Fruit fly (Drosophila melanogaster): ENCODE measurements around the gene Nlp.

Gene Nlp

dm6 chr3R:30055915-30056544, 51.4 kb downstream of the Nlp start, which contains the start of the genes Rpp14b and spn-A (continued):
- TF ChIP-seq CG32532 (GFP tag; IDR thresholded peaks at IDR 0.05) (peak; percentile 28; the same call in 1 of the 2 replicates), CG18764 (GFP tag; optimal IDR thresholded peaks at IDR 0.05) (no peak), sqz (GFP tag; optimal IDR thresholded peaks at IDR 0.05) (no peak), HmgD (GFP tag; optimal IDR thresholded peaks at IDR 0.05) (no peak), CG6272 (GFP tag; IDR thresholded peaks at IDR 0.05) (no peak), Atf6 (GFP tag; IDR thresholded peaks at IDR 0.05) (peak; percentile 26; the same call in 1 of the 2 replicates), sisA (GFP tag; IDR thresholded peaks at IDR 0.05) (peak; percentile 25; the same call in 1 of the 2 replicates), CG32772 (GFP tag; IDR thresholded peaks at IDR 0.05) (peak; percentile 46; the same call in 1 of the 2 replicates)

dm6 chr3R:30056592-30057135, 52.1 kb downstream of the Nlp start, which contains the start of the genes CG7950 and Rpp14a:
CG7950 (plus strand) TSS chr3R:30056859.
Rpp14a (plus strand) TSS chr3R:30056859.
- peak; percentile 75 for TF ChIP-seq gcm (GFP tag; optimal IDR thresholded peaks at IDR 0.05)
- TF ChIP-seq Usf (GFP tag; optimal IDR thresholded peaks at IDR 0.05), result peak; percentile 27
- TF ChIP-seq CTCF (GFP tag; optimal IDR thresholded peaks at IDR 0.05), result no peak
- no peak for TF ChIP-seq yki (optimal IDR thresholded peaks at IDR 0.05)
- peak; percentile 79 for TF ChIP-seq CG12299 (tag; optimal IDR thresholded peaks at IDR 0.05)
- peak; percentile 60 for TF ChIP-seq dmrt99B (tag; optimal IDR thresholded peaks at IDR 0.05)
- peak; percentile 58 for TF ChIP-seq CG34376 (GFP tag; optimal IDR thresholded peaks at IDR 0.05)
- TF ChIP-seq Dip2 (GFP tag; IDR thresholded peaks at IDR 0.05), result no peak
- peak; percentile 44 for TF ChIP-seq CG16815 (GFP tag; optimal IDR thresholded peaks at IDR 0.05)
- TF ChIP-seq corto (GFP tag; optimal IDR thresholded peaks at IDR 0.05), result peak; percentile 14
- peak; percentile 77 for TF ChIP-seq CG14050 (GFP tag; IDR thresholded peaks at IDR 0.05)
- TF ChIP-seq trem (tag; optimal IDR thresholded peaks at IDR 0.05), result peak; percentile 80
- peak; percentile 42 for TF ChIP-seq CG9437 (GFP tag; optimal IDR thresholded peaks at IDR 0.05)
- TF ChIP-seq rib (GFP tag; IDR thresholded peaks at IDR 0.05), result peak; percentile 32; the same call in 1 of the 2 replicates
- TF ChIP-seq nmo (GFP tag; optimal IDR thresholded peaks at IDR 0.05), result peak; percentile 67
- TF ChIP-seq cato (GFP tag; optimal IDR thresholded peaks at IDR 0.05; ENCODE audit: borderline replicate concordance), result peak; percentile 58
- peak; percentile 78 for TF ChIP-seq Atf6 (GFP tag; IDR thresholded peaks at IDR 0.05)
- peak; percentile 69 for TF ChIP-seq caup (GFP tag; optimal IDR thresholded peaks at IDR 0.05; ENCODE audit: severe bottlenecking)
- TF ChIP-seq BEAF-32 (GFP tag; optimal IDR thresholded peaks at IDR 0.05), result peak; percentile 31
- peak; percentile 78 for TF ChIP-seq CG14710 (tag; optimal IDR thresholded peaks at IDR 0.05)
- peak; percentile 77 for TF ChIP-seq CG2889 (GFP tag; IDR thresholded peaks at IDR 0.05)
- peak; percentile 56 for TF ChIP-seq Rx (GFP tag; IDR thresholded peaks at IDR 0.05)
- TF ChIP-seq CG8478 (optimal IDR thresholded peaks at IDR 0.05), result no peak
- peak; percentile 41; the same call in 1 of the 2 replicates for TF ChIP-seq CG31441 (GFP tag; IDR thresholded peaks at IDR 0.05)
- TF ChIP-seq tna (GFP tag; IDR thresholded peaks at IDR 0.05; ENCODE audit: partially characterized antibody), result no peak
- peak; percentile 48 for TF ChIP-seq Lhr (GFP tag; optimal IDR thresholded peaks at IDR 0.05)
- TF ChIP-seq Hsf (GFP tag; optimal IDR thresholded peaks at IDR 0.05), result peak; percentile 83
- TF ChIP-seq kay (GFP tag; optimal IDR thresholded peaks at IDR 0.05), result peak; percentile 52
- TF ChIP-seq CG6272 (GFP tag; IDR thresholded peaks at IDR 0.05), result peak; percentile 68; the same call in 1 of the 2 replicates
- peak; percentile 81 to 84 for TF ChIP-seq Hr51 (GFP tag; optimal IDR thresholded peaks at IDR 0.05)
- peak; percentile 63 for TF ChIP-seq MESR4 (GFP tag; optimal IDR thresholded peaks at IDR 0.05)
- peak; percentile 92 for TF ChIP-seq lilli (GFP tag; optimal IDR thresholded peaks at IDR 0.05)
- TF ChIP-seq ara (GFP tag; IDR thresholded peaks at IDR 0.05), result peak; percentile 79
- no peak for TF ChIP-seq dati (GFP tag; IDR thresholded peaks at IDR 0.05)
- peak; percentile 62; the same call in 2 of the 3 replicates for TF ChIP-seq CG7357 (GFP tag; IDR thresholded peaks at IDR 0.05)
- no peak for TF ChIP-seq ftz-f1 (GFP tag; optimal IDR thresholded peaks at IDR 0.05)
- TF ChIP-seq sens (GFP tag), result peak; percentile 97
- peak; percentile 77 for TF ChIP-seq dysf (GFP tag; IDR thresholded peaks at IDR 0.05)
- TF ChIP-seq Max (GFP tag; optimal IDR thresholded peaks at IDR 0.05), result peak; percentile 75
- TF ChIP-seq grn (GFP tag; optimal IDR thresholded peaks at IDR 0.05), result no peak
- TF ChIP-seq Dfd (GFP tag; optimal IDR thresholded peaks at IDR 0.05), result no peak
- TF ChIP-seq ato (GFP tag; IDR thresholded peaks at IDR 0.05; ENCODE audit: partially characterized antibody), result no peak
- peak; percentile 82 for TF ChIP-seq Aef1 (GFP tag; IDR thresholded peaks at IDR 0.05)

Measured in whole organism, embryonic.